Worm (Caenorhabditis elegans) whole organism, L1 larva: ENCODE data around the gene C04E6.5.

Experiments used
- C16A3.4 ChIP-seq: fragments of 150-350 bp; optimal IDR thresholded peaks from 2 replicates; lab custom pipeline; 2014; ENCODE audit warnings: missing biosample characterization, missing genetic modification characterization
- Y116A8C.19 ChIP-seq: sonication (generic microtip); optimal IDR thresholded peaks from 2 replicates; lab custom pipeline; 2016; ENCODE audit warnings: missing compliant biosample characterization, missing genetic modification characterization, borderline replicate concordance
- aha-1 ChIP-seq: fragments of 150-350 bp; optimal IDR thresholded peaks from 2 replicates; lab custom pipeline; 2014; ENCODE audit warnings: missing biosample characterization, missing genetic modification characterization
- alr-1 ChIP-seq: fragments of 200-800 bp; sonication (Bioruptor generic); optimal IDR thresholded peaks from 2 replicates; lab custom pipeline; 2018; ENCODE audit warnings: borderline replicate concordance, mild to moderate bottlenecking, missing genetic modification characterization, missing compliant biosample characterization
- aly-2 ChIP-seq: fragments of 150-350 bp; optimal IDR thresholded peaks from 2 replicates; lab custom pipeline; 2014; ENCODE audit warnings: missing biosample characterization, missing genetic modification characterization
- blmp-1 ChIP-seq: fragments of 150-350 bp; optimal IDR thresholded peaks from 2 replicates; lab custom pipeline; 2014; ENCODE audit warnings: missing biosample characterization, missing genetic modification characterization
- ces-1 ChIP-seq: fragments of 150-350 bp; optimal IDR thresholded peaks from 2 replicates; lab custom pipeline; 2014; ENCODE audit warnings: missing biosample characterization, missing genetic modification reagents, missing genetic modification characterization
- dsc-1 ChIP-seq: sonication (generic microtip); optimal IDR thresholded peaks from 2 replicates; lab custom pipeline; 2016; ENCODE audit warnings: mild to moderate bottlenecking, missing genetic modification characterization, missing compliant biosample characterization
- efl-1 ChIP-seq, 4 experiments: fragments of 150-350 bp; optimal IDR thresholded peaks in 3 of 4; peaks in 1 of 4; 1 replicate in 1 of 4; 2 replicates in 3 of 4; lab custom pipeline; 2014; ENCODE audit warnings: missing biosample characterization in 2 of 4, missing genetic modification characterization in 2 of 4, missing genetic modification reagents in 2 of 4
- efl-3 ChIP-seq: fragments of 200-800 bp; sonication (Bioruptor generic); optimal IDR thresholded peaks from 2 replicates; lab custom pipeline; 2018; ENCODE audit warnings: mild to moderate bottlenecking, missing genetic modification characterization, missing compliant biosample characterization
- egl-13 ChIP-seq: sonication (generic microtip); optimal IDR thresholded peaks from 2 replicates; lab custom pipeline; 2016; ENCODE audit warnings: missing genotype, missing genetic modification reagents, missing genetic modification characterization, missing compliant biosample characterization
- egl-27 ChIP-seq, 2 experiments: fragments of 150-350 bp in 1 of 2; sonication (generic microtip); optimal IDR thresholded peaks; 3 replicates each; lab custom pipeline; 2017 to 2018; ENCODE audit warnings: missing biosample characterization in 2 of 2, missing genetic modification characterization in 2 of 2, missing genetic modification reagents in 2 of 2
- elt-2 ChIP-seq: sonication (generic microtip); optimal IDR thresholded peaks from 2 replicates; lab custom pipeline; 2016; ENCODE audit warnings: missing genetic modification characterization, mild to moderate bottlenecking, inconsistent platforms, missing compliant biosample characterization, missing genetic modification reagents
- elt-3 ChIP-seq, 6 experiments: fragments of 150-350 bp in 1 of 6; sonication (generic microtip); optimal IDR thresholded peaks; 2 replicates each; lab custom pipeline; 2017 to 2018; ENCODE audit warnings: missing biosample characterization in 6 of 6, missing genetic modification characterization in 6 of 6, inconsistent platforms in 1 of 6
- ets-5 ChIP-seq: fragments of 200-800 bp; sonication (Bioruptor generic); IDR thresholded peaks from 2 replicates; pipeline ENCODE4 v1.3.6; 2022; ENCODE audit warnings: missing genetic modification characterization, missing compliant biosample characterization
- fkh-10 ChIP-seq: sonication (generic microtip); optimal IDR thresholded peaks from 2 replicates; lab custom pipeline; 2017; ENCODE audit warnings: missing biosample characterization, missing genetic modification reagents, missing genetic modification characterization
- fkh-8 ChIP-seq: sonication (generic microtip); optimal IDR thresholded peaks from 2 replicates; lab custom pipeline; 2016; ENCODE audit warnings: mild to moderate bottlenecking, missing genetic modification characterization, missing compliant biosample characterization
- fos-1 ChIP-seq: fragments of 150-350 bp; optimal IDR thresholded peaks from 2 replicates; lab custom pipeline; 2014; ENCODE audit warnings: missing biosample characterization, missing genetic modification characterization
- hlh-4 ChIP-seq: sonication (generic microtip); optimal IDR thresholded peaks from 2 replicates; lab custom pipeline; 2016; ENCODE audit warnings: mild to moderate bottlenecking, missing genetic modification characterization, missing compliant biosample characterization
- hpl-2 ChIP-seq: fragments of 150-350 bp; optimal IDR thresholded peaks from 2 replicates; lab custom pipeline; 2014; ENCODE audit warnings: missing biosample characterization, missing genetic modification reagents, missing genetic modification characterization
- irx-1 ChIP-seq: sonication (generic microtip); optimal IDR thresholded peaks from 2 replicates; lab custom pipeline; 2016; ENCODE audit warnings: missing genetic modification characterization, missing compliant biosample characterization
- jun-1 ChIP-seq: fragments of 150-350 bp; optimal IDR thresholded peaks from 2 replicates; lab custom pipeline; 2014; ENCODE audit warnings: missing biosample characterization, missing genetic modification reagents, missing genetic modification characterization
- lin-14 ChIP-seq: fragments of 200-800 bp; sonication (Bioruptor generic); optimal IDR thresholded peaks from 2 replicates; lab custom pipeline; 2018; ENCODE audit warnings: mild to moderate bottlenecking, missing genetic modification characterization, moderate library complexity, missing compliant biosample characterization
- lin-15B ChIP-seq: fragments of 150-350 bp; sonication (generic microtip); optimal IDR thresholded peaks from 3 replicates; lab custom pipeline; 2014; ENCODE audit warnings: missing biosample characterization, missing genetic modification characterization
- lin-39 ChIP-seq: fragments of 150-350 bp; optimal IDR thresholded peaks from 2 replicates; lab custom pipeline; 2014; ENCODE audit warnings: missing biosample characterization, missing genetic modification reagents, missing genetic modification characterization
- lir-3 ChIP-seq: sonication (generic microtip); optimal IDR thresholded peaks from 2 replicates; lab custom pipeline; 2016; ENCODE audit warnings: mild to moderate bottlenecking, missing genetic modification characterization, moderate library complexity, missing compliant biosample characterization; ENCODE audit not compliant: poor library complexity
- mdl-1 ChIP-seq, 2 experiments: fragments of 150-350 bp; optimal IDR thresholded peaks; 2 replicates each; lab custom pipeline; 2014 to 2017; ENCODE audit warnings: missing biosample characterization in 2 of 2, missing genetic modification characterization in 2 of 2, inconsistent platforms in 1 of 2
- mef-2 ChIP-seq: fragments of 150-350 bp; optimal IDR thresholded peaks from 2 replicates; lab custom pipeline; 2014; ENCODE audit warnings: missing biosample characterization, missing genetic modification characterization
- nhr-20 ChIP-seq: sonication (generic microtip); optimal IDR thresholded peaks from 2 replicates; lab custom pipeline; 2016; ENCODE audit warnings: mild to moderate bottlenecking, missing genetic modification characterization, missing compliant biosample characterization
- nhr-237 ChIP-seq: fragments of 150-350 bp; optimal IDR thresholded peaks from 2 replicates; lab custom pipeline; 2014; ENCODE audit warnings: missing biosample characterization, missing genetic modification characterization
- nhr-47 ChIP-seq: sonication (generic microtip); optimal IDR thresholded peaks from 2 replicates; lab custom pipeline; 2016; ENCODE audit warnings: mild to moderate bottlenecking, missing genetic modification characterization, moderate library complexity, missing compliant biosample characterization
- nhr-76 ChIP-seq: sonication (generic microtip); optimal IDR thresholded peaks from 2 replicates; lab custom pipeline; 2017; ENCODE audit warnings: missing biosample characterization, missing genetic modification characterization
- nhr-77 ChIP-seq: fragments of 150-350 bp; optimal IDR thresholded peaks from 2 replicates; lab custom pipeline; 2014; ENCODE audit warnings: missing biosample characterization, missing genetic modification characterization
- nhr-84 ChIP-seq: sonication (generic microtip); optimal IDR thresholded peaks from 2 replicates; lab custom pipeline; 2017; ENCODE audit warnings: missing biosample characterization, missing genetic modification characterization
- pag-3 ChIP-seq: sonication (generic microtip); optimal IDR thresholded peaks from 2 replicates; lab custom pipeline; 2017; ENCODE audit warnings: missing genetic modification characterization, mild to moderate bottlenecking, missing compliant biosample characterization, antibody characterized with exemption, borderline replicate concordance; ENCODE audit not compliant: insufficient read depth
- rnt-1 ChIP-seq: sonication (generic microtip); optimal IDR thresholded peaks from 2 replicates; lab custom pipeline; 2016; ENCODE audit warnings: mild to moderate bottlenecking, missing genetic modification characterization, moderate library complexity, missing compliant biosample characterization
- skn-1 ChIP-seq: fragments of 150-350 bp; optimal IDR thresholded peaks from 2 replicates; lab custom pipeline; 2014; ENCODE audit warnings: missing biosample characterization, missing genetic modification characterization
- snpc-4 ChIP-seq: fragments of 150-350 bp; optimal IDR thresholded peaks from 2 replicates; lab custom pipeline; 2014; ENCODE audit warnings: missing biosample characterization, missing genetic modification characterization
- snu-23 ChIP-seq: sonication (generic microtip); optimal IDR thresholded peaks from 2 replicates; lab custom pipeline; 2016; ENCODE audit warnings: missing genetic modification characterization, missing compliant biosample characterization
- sox-4 ChIP-seq: sonication (generic microtip); optimal IDR thresholded peaks from 2 replicates; lab custom pipeline; 2016; ENCODE audit warnings: missing genetic modification characterization, missing compliant biosample characterization
- sptf-1 ChIP-seq: fragments of 150-350 bp; optimal IDR thresholded peaks from 2 replicates; lab custom pipeline; 2014; ENCODE audit warnings: missing biosample characterization, missing genetic modification characterization
- sup-37 ChIP-seq: fragments of 200-800 bp; sonication (Bioruptor generic); optimal IDR thresholded peaks from 2 replicates; lab custom pipeline; 2018; ENCODE audit warnings: mild to moderate bottlenecking, missing genetic modification characterization, missing compliant biosample characterization
- swsn-7 ChIP-seq: sonication (generic microtip); optimal IDR thresholded peaks from 2 replicates; lab custom pipeline; 2016; ENCODE audit warnings: missing genetic modification characterization, missing compliant biosample characterization
- tbx-2 ChIP-seq: sonication (generic microtip); optimal IDR thresholded peaks from 2 replicates; lab custom pipeline; 2016; ENCODE audit warnings: missing genetic modification characterization, missing compliant biosample characterization
- tlp-1 ChIP-seq: fragments of 150-350 bp; optimal IDR thresholded peaks from 2 replicates; lab custom pipeline; 2014; ENCODE audit warnings: missing biosample characterization, missing genetic modification characterization
- unc-30 ChIP-seq: sonication (generic microtip); optimal IDR thresholded peaks from 2 replicates; lab custom pipeline; 2017; ENCODE audit warnings: missing biosample characterization, missing genetic modification characterization
- unc-62 ChIP-seq: fragments of 150-350 bp; optimal IDR thresholded peaks from 2 replicates; lab custom pipeline; 2014; ENCODE audit warnings: missing biosample characterization, missing genetic modification reagents, missing genetic modification characterization
- unc-86 ChIP-seq: sonication (generic microtip); optimal IDR thresholded peaks from 2 replicates; lab custom pipeline; 2016; ENCODE audit warnings: missing genetic modification characterization, missing compliant biosample characterization
- unc-98 ChIP-seq: fragments of 200-800 bp; sonication (Bioruptor generic); IDR thresholded peaks from 2 replicates; pipeline ENCODE4 v1.3.6; 2022; ENCODE audit warnings: missing genetic modification characterization, missing compliant biosample characterization
- vab-15 ChIP-seq: sonication (generic microtip); optimal IDR thresholded peaks from 2 replicates; lab custom pipeline; 2017; ENCODE audit warnings: missing genotype, mild to moderate bottlenecking, missing genetic modification characterization, missing compliant biosample characterization
- xbp-1 ChIP-seq: sonication (generic microtip); optimal IDR thresholded peaks from 2 replicates; lab custom pipeline; 2016; ENCODE audit warnings: missing genetic modification characterization, missing compliant biosample characterization
- zag-1 ChIP-seq: fragments of 150-350 bp; optimal IDR thresholded peaks from 2 replicates; lab custom pipeline; 2014; ENCODE audit warnings: missing biosample characterization, missing genetic modification characterization
- zip-4 ChIP-seq: fragments of 200-800 bp; sonication (Bioruptor generic); optimal IDR thresholded peaks from 2 replicates; lab custom pipeline; 2018; ENCODE audit warnings: mild to moderate bottlenecking, missing genetic modification characterization, moderate library complexity, missing compliant biosample characterization

C04E6.5 gene

DNA sequence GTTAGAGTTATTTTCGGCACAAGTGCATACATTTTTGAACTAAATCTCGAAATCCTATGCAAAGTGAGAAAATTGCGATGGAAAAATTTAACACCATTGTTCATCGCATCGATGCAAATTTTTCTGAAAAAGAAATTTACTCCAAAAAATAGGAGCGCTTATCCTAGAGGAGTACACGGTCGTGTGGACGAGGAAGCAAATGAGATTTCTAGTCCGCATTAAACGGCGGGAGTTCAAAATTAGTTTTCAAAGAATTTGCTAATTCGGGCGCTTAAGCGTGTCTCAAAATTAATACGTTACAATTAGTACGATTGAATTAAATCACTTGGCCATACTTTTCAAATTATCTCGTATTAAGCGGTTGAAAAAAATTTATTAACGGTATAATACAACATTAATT lies 15.8 kb downstream of the C04E6.5 start, which contains the start of gene lrpr-1 (continued):
- TF ChIP-seq Y116A8C.19 (tag; lab: Kevin White, UChicago), result peak; percentile 96
- TF ChIP-seq alr-1, result no peak
- peak; percentile 99 for TF ChIP-seq efl-1 (optimal IDR thresholded peaks at IDR 0.05; lab: Kevin White, UChicago)
- peak; percentile 98 to 100 for TF ChIP-seq efl-1 (GFP tag; optimal IDR thresholded peaks at IDR 0.05 in 1 of 2; lab: Kevin White, UChicago)
- peak; percentile 96 for TF ChIP-seq xbp-1 (tag; lab: Kevin White, UChicago)
- TF ChIP-seq unc-86 (tag; lab: Kevin White, UChicago), result peak; percentile 86
- TF ChIP-seq elt-3 (tag; optimal IDR thresholded peaks at IDR 0.05; lab: Kevin White, UChicago), result peak in 2 of 6 experiments; percentile 16 to 35
- no peak for TF ChIP-seq ets-5 (GFP tag; lab: Robert Waterston, UW)
- peak; percentile 93 for TF ChIP-seq swsn-7 (tag; lab: Kevin White, UChicago)
- peak; percentile 24 for TF ChIP-seq fkh-10 (GFP tag; lab: Kevin White, UChicago)
- no peak for TF ChIP-seq egl-27 (tag; optimal IDR thresholded peaks at IDR 0.05; lab: Kevin White, UChicago)
- peak; percentile 59 for TF ChIP-seq snpc-4 (tag; lab: Kevin White, UChicago)
- peak; percentile 90 for TF ChIP-seq efl-3 (GFP tag; lab: Kevin White, UChicago)
- no peak for TF ChIP-seq mef-2 (tag; lab: Kevin White, UChicago)
- peak; percentile 42 for TF ChIP-seq C16A3.4 (tag; lab: Kevin White, UChicago)
- no peak for TF ChIP-seq tlp-1 (tag; lab: Kevin White, UChicago)
- no peak for TF ChIP-seq ces-1 (GFP tag; lab: Kevin White, UChicago)
- no peak for TF ChIP-seq aha-1 (tag; lab: Kevin White, UChicago)
- no peak for TF ChIP-seq nhr-76 (tag; lab: Kevin White, UChicago)
- peak; percentile 69 for TF ChIP-seq lin-39 (tag; lab: Kevin White, UChicago)
- TF ChIP-seq aly-2, result peak; percentile 68
- TF ChIP-seq blmp-1 (tag; lab: Kevin White, UChicago), result peak; percentile 57
- peak; percentile 75 for TF ChIP-seq sup-37 (GFP tag; lab: Kevin White, UChicago)
- TF ChIP-seq nhr-237 (tag; lab: Kevin White, UChicago), result peak; percentile 45
- TF ChIP-seq fkh-8, result peak; percentile 86
- peak; percentile 36 for TF ChIP-seq nhr-77
- peak; percentile 71 for TF ChIP-seq hlh-4 (tag; lab: Kevin White, UChicago)
- TF ChIP-seq dsc-1 (tag; lab: Kevin White, UChicago), result peak; percentile 98
- TF ChIP-seq zag-1, result no peak
- no peak for TF ChIP-seq pag-3
- peak; percentile 93 for TF ChIP-seq nhr-20 (tag; lab: Kevin White, UChicago)
- peak; percentile 92 for TF ChIP-seq unc-98 (GFP tag; lab: Robert Waterston, UW)
- TF ChIP-seq elt-2 (tag; lab: Kevin White, UChicago), result peak; percentile 89
- TF ChIP-seq lin-14 (GFP tag; lab: Kevin White, UChicago), result peak; percentile 86
- TF ChIP-seq tbx-2 (tag; lab: Kevin White, UChicago), result peak; percentile 97
- TF ChIP-seq irx-1 (tag; lab: Kevin White, UChicago), result peak; percentile 98
- no peak for TF ChIP-seq nhr-84
- no peak for TF ChIP-seq sptf-1 (tag; lab: Kevin White, UChicago)
- TF ChIP-seq skn-1, result peak; percentile 66
- TF ChIP-seq unc-62 (GFP tag; lab: Kevin White, UChicago), result no peak
- TF ChIP-seq snu-23 (GFP tag; lab: Kevin White, UChicago), result peak; percentile 92
- peak; percentile 56 for TF ChIP-seq lin-15B (tag; lab: Kevin White, UChicago)
- TF ChIP-seq hpl-2 (GFP tag; lab: Kevin White, UChicago), result no peak
- peak; percentile 57 for TF ChIP-seq jun-1 (tag; lab: Kevin White, UChicago)
- peak; percentile 98 for TF ChIP-seq lir-3 (tag; lab: Kevin White, UChicago)
- peak; percentile 97 for TF ChIP-seq nhr-47 (tag; lab: Kevin White, UChicago)
- peak in 1 of 2 experiments; percentile 68 for TF ChIP-seq mdl-1 (tag; optimal IDR thresholded peaks at IDR 0.05; lab: Kevin White, UChicago)
- TF ChIP-seq sox-4 (tag; lab: Kevin White, UChicago), result peak; percentile 98
- peak; percentile 59 for TF ChIP-seq fos-1 (tag; lab: Kevin White, UChicago)
- peak; percentile 96 for TF ChIP-seq egl-13 (tag; lab: Kevin White, UChicago)
- TF ChIP-seq zip-4 (GFP tag; lab: Kevin White, UChicago), result peak; percentile 86
- peak; percentile 43 for TF ChIP-seq vab-15
- TF ChIP-seq unc-30 (tag; lab: Kevin White, UChicago), result no peak
- peak; percentile 100 for TF ChIP-seq rnt-1 (tag; lab: Kevin White, UChicago)
